Worm (Caenorhabditis elegans) whole organism, L1 larva: ENCODE measurements around the gene T16G1.18.

Experiments used
- blmp-1 ChIP-seq: fragments of 150-350 bp; optimal IDR thresholded peaks from 2 replicates; lab custom pipeline; 2014; ENCODE audit warnings: missing biosample characterization, missing genetic modification characterization
- dpl-1 ChIP-seq, 3 experiments: fragments of 150-350 bp in 2 of 3; sonication (generic microtip) in 1 of 3; optimal IDR thresholded peaks; 2 replicates each; lab custom pipeline; 2014 to 2017; ENCODE audit warnings: missing biosample characterization in 3 of 3, missing genetic modification characterization in 3 of 3, missing genetic modification reagents in 3 of 3
- fkh-10 ChIP-seq: sonication (generic microtip); optimal IDR thresholded peaks from 2 replicates; lab custom pipeline; 2017; ENCODE audit warnings: missing biosample characterization, missing genetic modification reagents, missing genetic modification characterization
- grh-1 ChIP-seq: fragments of 200-800 bp; sonication (Bioruptor generic); IDR thresholded peaks from 2 replicates; pipeline ENCODE4 v1.3.6; 2022; ENCODE audit warnings: missing genetic modification reagents, missing genetic modification characterization, missing compliant biosample characterization
- isw-1 ChIP-seq: fragments of 200-800 bp; sonication (Bioruptor generic); IDR thresholded peaks from 2 replicates; pipeline ENCODE4 v1.3.6; 2022; ENCODE audit warnings: missing genetic modification characterization, missing compliant biosample characterization
- mdl-1 ChIP-seq, 2 experiments: fragments of 150-350 bp; optimal IDR thresholded peaks; 2 replicates each; lab custom pipeline; 2014 to 2017; ENCODE audit warnings: missing biosample characterization in 2 of 2, missing genetic modification characterization in 2 of 2, inconsistent platforms in 1 of 2
- nhr-11 ChIP-seq: fragments of 150-350 bp; optimal IDR thresholded peaks from 2 replicates; lab custom pipeline; 2014; ENCODE audit warnings: missing biosample characterization, missing genetic modification characterization
- nhr-237 ChIP-seq: fragments of 150-350 bp; optimal IDR thresholded peaks from 2 replicates; lab custom pipeline; 2014; ENCODE audit warnings: missing biosample characterization, missing genetic modification characterization
- nhr-28 ChIP-seq: fragments of 150-350 bp; optimal IDR thresholded peaks from 2 replicates; lab custom pipeline; 2014; ENCODE audit warnings: missing biosample characterization, missing genetic modification characterization
- nhr-77 ChIP-seq: fragments of 150-350 bp; optimal IDR thresholded peaks from 2 replicates; lab custom pipeline; 2014; ENCODE audit warnings: missing biosample characterization, missing genetic modification characterization
- pax-3 ChIP-seq: fragments of 200-800 bp; sonication (Bioruptor generic); optimal IDR thresholded peaks from 2 replicates; lab custom pipeline; 2018; ENCODE audit warnings: mild to moderate bottlenecking, missing genetic modification characterization, moderate library complexity, missing compliant biosample characterization
- pqm-1 ChIP-seq: sonication (generic microtip); optimal IDR thresholded peaks from 3 replicates; lab custom pipeline; 2017; ENCODE audit warnings: missing biosample characterization, missing genetic modification characterization
- sox-4 ChIP-seq: sonication (generic microtip); optimal IDR thresholded peaks from 2 replicates; lab custom pipeline; 2016; ENCODE audit warnings: missing genetic modification characterization, missing compliant biosample characterization

- TF ChIP-seq fkh-10 (GFP tag; lab: Kevin White, UChicago) (no peak), nhr-237 (no peak), isw-1 (GFP tag; lab: Robert Waterston, UW) (no peak), pqm-1 (tag; lab: Kevin White, UChicago) (no peak), nhr-77 (tag; lab: Kevin White, UChicago) (no peak), grh-1 (GFP tag; lab: Robert Waterston, UW) (no peak), nhr-11 (tag; lab: Kevin White, UChicago) (no peak), pax-3 (no peak), nhr-28 (tag; lab: Kevin White, UChicago) (no peak), sox-4 (tag; lab: Kevin White, UChicago) (no peak), dpl-1 (GFP tag; optimal IDR thresholded peaks at IDR 0.05; lab: Kevin White, UChicago) (no peak), blmp-1 (tag; lab: Kevin White, UChicago) (no peak), mdl-1 (tag; optimal IDR thresholded peaks at IDR 0.05; lab: Kevin White, UChicago) (no peak)
These were observed 17.4 kb upstream of the T16G1.18 start for ce11 chrV:12933654-12934053.
